Fruit fly (Drosophila melanogaster) whole organism, embryonic: ENCODE data around the gene dnc.
A peak's percentile ranks its signal among the peaks of the same experiment; 100 is the strongest.

Source experiments
- CG11504 ChIP-seq: fragments of 200-800 bp; sonication (Bioruptor generic); optimal IDR thresholded peaks from 3 replicates; lab custom pipeline; 2019; ENCODE audit warnings: missing biosample characterization, mild to moderate bottlenecking, missing genetic modification characterization, moderate library complexity
- CG11695 ChIP-seq: fragments of 200-800 bp; sonication (Bioruptor generic); IDR thresholded peaks from 3 replicates; pipeline ENCODE4 v1.3.6; 2022; ENCODE audit warnings: missing biosample characterization, missing genetic modification characterization

- peak; percentile 93 for TF ChIP-seq CG11504 (tag; lab: Kevin White, UChicago)
- TF ChIP-seq CG11695: peak; percentile 94
Measured at dm6 chrX:3162405-3163256, 13.6 kb upstream of the dnc start.
